ENCODE assay signal across 3 worm cellular contexts in the genomic region with DNA sequence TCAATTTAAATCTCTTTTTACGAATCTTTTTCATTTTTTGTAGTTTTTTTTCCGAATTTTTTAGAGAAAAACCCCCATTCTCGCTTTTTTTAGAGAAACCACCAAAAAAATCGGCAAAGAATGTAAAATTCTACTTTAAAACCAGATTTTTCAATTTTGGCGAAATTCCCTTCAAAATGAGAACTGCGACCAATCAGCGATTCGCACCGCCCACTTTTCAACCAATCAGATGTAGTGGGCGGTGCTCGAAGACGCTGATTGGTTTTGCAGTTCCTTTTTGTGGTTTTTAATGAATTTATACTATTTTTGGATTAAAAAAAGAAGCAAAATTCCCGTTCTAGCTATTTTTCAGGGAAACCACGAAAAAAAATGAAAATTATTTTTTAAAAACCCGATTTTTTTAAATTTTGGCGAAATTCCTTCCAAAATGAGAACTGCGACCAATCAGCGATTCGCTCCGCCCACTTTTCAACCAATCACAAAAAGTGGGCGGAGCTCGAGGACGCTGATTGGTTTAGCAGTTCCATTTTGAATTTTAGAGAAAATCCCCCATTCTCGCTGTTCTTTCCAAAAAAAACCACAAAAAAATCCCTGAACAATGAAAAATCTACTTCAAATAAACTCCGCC.
TF ChIP-seq lines count a peak whose summit lies in the region.

No protein-coding gene starts in this region.

TF ChIP-seq in whole organism, L3 larva, 47 proteins besides CTCF, POLR2A, EP300 and RAD21:
- TF ChIP-seq mml-1 (tag; optimal IDR thresholded peaks at IDR 0.05; lab: Kevin White, UChicago) (no peak), elt-2 (tag; optimal IDR thresholded peaks at IDR 0.05; lab: Kevin White, UChicago) (no peak), unc-39 (tag; optimal IDR thresholded peaks at IDR 0.05; lab: Kevin White, UChicago) (no peak), egl-27 (tag; optimal IDR thresholded peaks at IDR 0.05; lab: Kevin White, UChicago) (no peak), nfya-1 (tag; optimal IDR thresholded peaks at IDR 0.05; lab: Kevin White, UChicago; ENCODE audit: insufficient read depth) (peak; percentile 70), nhr-28 (tag; optimal IDR thresholded peaks at IDR 0.05; lab: Kevin White, UChicago) (no peak), mdl-1 (tag; optimal IDR thresholded peaks at IDR 0.05; lab: Kevin White, UChicago) (no peak), skn-1 (tag; optimal IDR thresholded peaks at IDR 0.05; lab: Kevin White, UChicago) (no peak)
TF ChIP-seq in whole organism, L3 larva: peak in this region for 1.

TF ChIP-seq in whole organism, late embryonic, 69 proteins besides CTCF, POLR2A, EP300 and RAD21:
- TF ChIP-seq hlh-6 (tag; optimal IDR thresholded peaks at IDR 0.05; lab: Kevin White, UChicago) (no peak), C38D4.7 (GFP tag; optimal IDR thresholded peaks at IDR 0.05; lab: Kevin White, UChicago) (no peak), nfya-1 (tag; optimal IDR thresholded peaks at IDR 0.05; lab: Kevin White, UChicago) (peak; percentile 70), sox-4 (tag; optimal IDR thresholded peaks at IDR 0.05; lab: Kevin White, UChicago) (no peak), hlh-8 (tag; optimal IDR thresholded peaks at IDR 0.05; lab: Kevin White, UChicago) (no peak), pax-1 (tag; optimal IDR thresholded peaks at IDR 0.05; lab: Kevin White, UChicago) (no peak)
TF ChIP-seq in whole organism, late embryonic: peak in this region for 1.

TF ChIP-seq in whole organism, young adult, 124 proteins besides CTCF, POLR2A, EP300 and RAD21:
- TF ChIP-seq F57C9.4 (tag; optimal IDR thresholded peaks at IDR 0.05; lab: Kevin White, UChicago): no peak
- no peak for TF ChIP-seq attf-3 (GFP tag; conservative IDR thresholded peaks at IDR 0.05; lab: Robert Waterston, UW)
- no peak for TF ChIP-seq hsf-1 (GFP tag; IDR thresholded peaks at IDR 0.05; lab: Robert Waterston, UW)
- no peak for TF ChIP-seq F23B12.7 (tag; optimal IDR thresholded peaks at IDR 0.05; lab: Kevin White, UChicago; ENCODE audit: insufficient read depth)
- peak; percentile 11; the same call in 1 of the 2 replicates for TF ChIP-seq nfyb-1 (GFP tag; IDR thresholded peaks at IDR 0.05; lab: Robert Waterston, UW)
- TF ChIP-seq mcd-1 (GFP tag; IDR thresholded peaks at IDR 0.05; lab: Robert Waterston, UW): no peak
